Worm (Caenorhabditis elegans) whole organism, L4 larva: Measurements from ENCODE around the gene npr-27.

ENCODE experiments used
- F10B5.3 ChIP-seq: sonication (generic microtip); optimal IDR thresholded peaks from 2 replicates; lab custom pipeline; 2016; ENCODE audit warnings: mild to moderate bottlenecking, missing genetic modification characterization, missing compliant biosample characterization
- F37D6.2 ChIP-seq: sonication (generic microtip); optimal IDR thresholded peaks from 2 replicates; lab custom pipeline; 2016; ENCODE audit warnings: mild to moderate bottlenecking, missing genetic modification characterization, missing compliant biosample characterization
- T26A8.4 ChIP-seq: fragments of 200-800 bp; sonication (Bioruptor generic); IDR thresholded peaks from 2 replicates; pipeline ENCODE4 v1.3.6; 2022; ENCODE audit warnings: missing genetic modification characterization, missing compliant biosample characterization
- ZK546.5 ChIP-seq, 2 experiments: sonication (generic microtip); optimal IDR thresholded peaks; 2 replicates each; lab custom pipeline; 2017; ENCODE audit warnings: missing biosample characterization in 2 of 2, missing genetic modification characterization in 2 of 2
- aha-1 ChIP-seq: fragments of 150-350 bp; peaks from one replicate; lab custom pipeline; 2014; ENCODE audit warnings: missing biosample characterization, missing genetic modification characterization
- aly-2 ChIP-seq: sonication (generic microtip); optimal IDR thresholded peaks from 2 replicates; lab custom pipeline; 2018; ENCODE audit warnings: missing biosample characterization, missing genetic modification characterization
- ama-1 ChIP-seq: fragments of 150-350 bp; optimal IDR thresholded peaks from 2 replicates; lab custom pipeline; 2014; ENCODE audit warnings: inconsistent platforms, mixed read lengths
- arid-1 ChIP-seq: fragments of 200-800 bp; sonication (Bioruptor generic); conservative IDR thresholded peaks from 2 replicates; pipeline ENCODE4 v1.3.6; 2022; ENCODE audit warnings: missing genetic modification reagents, missing genetic modification characterization, missing compliant biosample characterization
- ceh-20 ChIP-seq: fragments of 200-800 bp; sonication (Bioruptor generic); IDR thresholded peaks from 2 replicates; pipeline ENCODE4 v1.3.6; 2022; ENCODE audit warnings: missing genetic modification reagents, missing genetic modification characterization, missing compliant biosample characterization
- ceh-44 ChIP-seq: fragments of 200-800 bp; sonication (Bioruptor generic); IDR thresholded peaks from 2 replicates; pipeline ENCODE4 v1.3.6; 2022; ENCODE audit warnings: missing genetic modification reagents, missing genetic modification characterization, missing compliant biosample characterization
- ceh-62 ChIP-seq: sonication (generic microtip); optimal IDR thresholded peaks from 2 replicates; lab custom pipeline; 2017; ENCODE audit warnings: missing biosample characterization, missing genetic modification characterization
- ceh-82 ChIP-seq: sonication (generic microtip); optimal IDR thresholded peaks from 2 replicates; lab custom pipeline; 2017; ENCODE audit warnings: missing biosample characterization, missing genetic modification characterization
- ces-1 ChIP-seq: fragments of 150-350 bp; sonication (generic microtip); optimal IDR thresholded peaks from 4 replicates; lab custom pipeline; 2014; ENCODE audit warnings: missing biosample characterization, missing genetic modification reagents, missing genetic modification characterization
- dmd-8 ChIP-seq: fragments of 200-800 bp; sonication (Bioruptor generic); IDR thresholded peaks from 2 replicates; pipeline ENCODE4 v1.3.6; 2022; ENCODE audit warnings: missing genetic modification characterization, missing compliant biosample characterization
- dmd-9 ChIP-seq: fragments of 200-800 bp; sonication (Bioruptor generic); IDR thresholded peaks from 2 replicates; pipeline ENCODE4 v1.3.6; 2022; ENCODE audit warnings: missing genetic modification reagents, missing genetic modification characterization, missing compliant biosample characterization
- dpl-1 ChIP-seq: fragments of 150-350 bp; optimal IDR thresholded peaks from 2 replicates; lab custom pipeline; 2014; ENCODE audit warnings: missing biosample characterization, missing genetic modification reagents, missing genetic modification characterization
- duxl-1 ChIP-seq: sonication (generic microtip); optimal IDR thresholded peaks from 2 replicates; lab custom pipeline; 2016; ENCODE audit warnings: mild to moderate bottlenecking, missing genetic modification characterization, moderate library complexity, missing compliant biosample characterization; ENCODE audit not compliant: poor library complexity
- dve-1 ChIP-seq: sonication (generic microtip); optimal IDR thresholded peaks from 2 replicates; lab custom pipeline; 2017; ENCODE audit warnings: antibody characterized with exemption, mild to moderate bottlenecking, missing genetic modification characterization, missing compliant biosample characterization; ENCODE audit not compliant: insufficient read depth
- gei-8 ChIP-seq: fragments of 200-800 bp; sonication (Bioruptor generic); optimal IDR thresholded peaks from 2 replicates; lab custom pipeline; 2018; ENCODE audit warnings: mild to moderate bottlenecking, missing genetic modification characterization, missing compliant biosample characterization
- hif-1 ChIP-seq, 2 experiments: sonication (generic microtip); optimal IDR thresholded peaks; 2 replicates each; lab custom pipeline; 2016 to 2017; ENCODE audit warnings: missing compliant biosample characterization in 2 of 2, missing genetic modification characterization in 2 of 2, missing genetic modification reagents in 2 of 2, missing genotype in 2 of 2, mild to moderate bottlenecking in 1 of 2
- hmg-1.1 ChIP-seq: fragments of 200-800 bp; sonication (Bioruptor generic); IDR thresholded peaks from 2 replicates; pipeline ENCODE4 v1.3.6; 2022; ENCODE audit warnings: missing genetic modification reagents, missing genetic modification characterization, missing compliant biosample characterization
- lin-1 ChIP-seq: fragments of 200-800 bp; sonication (Bioruptor generic); IDR thresholded peaks from 2 replicates; pipeline ENCODE4 v1.3.6; 2022; ENCODE audit warnings: missing genetic modification reagents, missing genetic modification characterization, missing compliant biosample characterization
- lin-13 ChIP-seq: fragments of 150-350 bp; optimal IDR thresholded peaks from 2 replicates; lab custom pipeline; 2014; ENCODE audit warnings: missing biosample characterization, missing genetic modification reagents, missing genetic modification characterization
- lin-15B ChIP-seq: fragments of 150-350 bp; sonication (generic microtip); optimal IDR thresholded peaks from 3 replicates; lab custom pipeline; 2014; ENCODE audit warnings: missing biosample characterization, missing genetic modification characterization
- lsy-2 ChIP-seq, 2 experiments: fragments of 150-350 bp in 1 of 2; sonication (generic microtip) in 1 of 2; optimal IDR thresholded peaks; 2 replicates each; lab custom pipeline; 2014 to 2017; ENCODE audit warnings: missing biosample characterization in 2 of 2, missing genetic modification characterization in 2 of 2
- madf-5 ChIP-seq, 2 experiments: fragments of 200-800 bp; sonication (Bioruptor generic); IDR thresholded peaks; 2 replicates each; pipeline ENCODE4 v1.3.6; 2022; ENCODE audit warnings: missing compliant biosample characterization in 2 of 2, missing genetic modification characterization in 2 of 2
- madf-9 ChIP-seq: fragments of 200-800 bp; sonication (Bioruptor generic); conservative IDR thresholded peaks from 2 replicates; pipeline ENCODE4 v1.3.6; 2022; ENCODE audit warnings: missing genetic modification reagents, missing genetic modification characterization, missing compliant biosample characterization
- mdt-29 ChIP-seq: fragments of 200-800 bp; sonication (Bioruptor generic); IDR thresholded peaks from 2 replicates; pipeline ENCODE4 v1.3.6; 2022; ENCODE audit warnings: missing genetic modification reagents, missing genetic modification characterization, missing compliant biosample characterization
- mxl-2 ChIP-seq: fragments of 200-800 bp; sonication (Bioruptor generic); conservative IDR thresholded peaks from 2 replicates; pipeline ENCODE4 v1.3.6; 2022; ENCODE audit warnings: missing genetic modification reagents, missing genetic modification characterization, missing compliant biosample characterization
- nhr-10 ChIP-seq: fragments of 150-350 bp; optimal IDR thresholded peaks from 2 replicates; lab custom pipeline; 2014; ENCODE audit warnings: missing biosample characterization, missing genetic modification characterization
- nhr-102 ChIP-seq: sonication (generic microtip); optimal IDR thresholded peaks from 2 replicates; lab custom pipeline; 2016; ENCODE audit warnings: mild to moderate bottlenecking, missing genetic modification characterization, moderate library complexity, missing compliant biosample characterization
- nhr-11 ChIP-seq: fragments of 150-350 bp; optimal IDR thresholded peaks from 2 replicates; lab custom pipeline; 2014; ENCODE audit warnings: missing biosample characterization, missing genetic modification characterization
- nhr-237 ChIP-seq: sonication (generic microtip); optimal IDR thresholded peaks from 2 replicates; lab custom pipeline; 2017; ENCODE audit warnings: missing biosample characterization, missing genetic modification characterization
- nhr-25 ChIP-seq: sonication (generic microtip); optimal IDR thresholded peaks from 2 replicates; lab custom pipeline; 2017; ENCODE audit warnings: missing genetic modification characterization, mild to moderate bottlenecking, missing compliant biosample characterization, antibody characterized with exemption, moderate library complexity, borderline replicate concordance; ENCODE audit not compliant: insufficient read depth
- nhr-28 ChIP-seq: fragments of 150-350 bp; optimal IDR thresholded peaks from 2 replicates; lab custom pipeline; 2014; ENCODE audit warnings: missing biosample characterization, missing genetic modification characterization
- nhr-42 ChIP-seq: fragments of 200-800 bp; sonication (Bioruptor generic); IDR thresholded peaks from 2 replicates; pipeline ENCODE4 v1.3.6; 2022; ENCODE audit warnings: missing genetic modification characterization, missing compliant biosample characterization
- nhr-48 ChIP-seq: sonication (generic microtip); optimal IDR thresholded peaks from 2 replicates; lab custom pipeline; 2016; ENCODE audit warnings: mild to moderate bottlenecking, missing genetic modification characterization, missing compliant biosample characterization
- nhr-6 ChIP-seq: fragments of 150-350 bp; optimal IDR thresholded peaks from 2 replicates; lab custom pipeline; 2014; ENCODE audit warnings: missing biosample characterization, missing genetic modification characterization
- nhr-76 ChIP-seq: fragments of 150-350 bp; optimal IDR thresholded peaks from 2 replicates; lab custom pipeline; 2014; ENCODE audit warnings: missing biosample characterization, missing genetic modification characterization
- nhr-77 ChIP-seq: fragments of 150-350 bp; optimal IDR thresholded peaks from 2 replicates; lab custom pipeline; 2014; ENCODE audit warnings: missing biosample characterization, missing genetic modification characterization
- php-3 ChIP-seq: fragments of 200-800 bp; sonication (Bioruptor generic); IDR thresholded peaks from 2 replicates; pipeline ENCODE4 v1.3.6; 2022; ENCODE audit warnings: missing genetic modification reagents, missing genetic modification characterization, missing compliant biosample characterization
- rbr-2 ChIP-seq: sonication (generic microtip); optimal IDR thresholded peaks from 2 replicates; lab custom pipeline; 2016; ENCODE audit warnings: missing genotype, missing genetic modification characterization, missing compliant biosample characterization
- snpc-4 ChIP-seq: fragments of 150-350 bp; optimal IDR thresholded peaks from 2 replicates; lab custom pipeline; 2014; ENCODE audit warnings: missing biosample characterization, missing genetic modification characterization
- spr-3 ChIP-seq: fragments of 200-800 bp; sonication (Bioruptor generic); optimal IDR thresholded peaks from 2 replicates; lab custom pipeline; 2018; ENCODE audit warnings: mild to moderate bottlenecking, missing genetic modification characterization, missing compliant biosample characterization
- unc-130 ChIP-seq: sonication (generic microtip); optimal IDR thresholded peaks from 2 replicates; lab custom pipeline; 2016; ENCODE audit warnings: missing genetic modification reagents, missing genetic modification characterization, missing compliant biosample characterization
- unc-39 ChIP-seq: sonication (generic microtip); optimal IDR thresholded peaks from 2 replicates; lab custom pipeline; 2017; ENCODE audit warnings: missing biosample characterization, missing genetic modification characterization
- unc-62 ChIP-seq, 3 experiments: fragments of 150-350 bp in 1 of 3; sonication (generic microtip); optimal IDR thresholded peaks in 2 of 3; peaks in 1 of 3; 1 replicate in 1 of 3; 2 replicates in 2 of 3; lab custom pipeline; 2014 to 2017; ENCODE audit warnings: missing biosample characterization in 3 of 3, missing genetic modification characterization in 3 of 3, missing genetic modification reagents in 3 of 3, missing genotype in 1 of 3
- vab-7 ChIP-seq: fragments of 200-800 bp; sonication (Bioruptor generic); IDR thresholded peaks from 2 replicates; pipeline ENCODE4 v1.3.6; 2022; ENCODE audit warnings: missing genetic modification reagents, missing genetic modification characterization, missing compliant biosample characterization
- zfp-2 ChIP-seq: sonication (generic microtip); optimal IDR thresholded peaks from 2 replicates; lab custom pipeline; 2016; ENCODE audit warnings: mild to moderate bottlenecking, missing genetic modification characterization, missing compliant biosample characterization
- zip-11 ChIP-seq: fragments of 200-800 bp; sonication (Bioruptor generic); IDR thresholded peaks from 2 replicates; pipeline ENCODE4 v1.3.6; 2022; ENCODE audit warnings: missing genetic modification characterization, missing compliant biosample characterization
- ztf-7 ChIP-seq: fragments of 150-350 bp; optimal IDR thresholded peaks from 2 replicates; lab custom pipeline; 2014; ENCODE audit warnings: missing biosample characterization, missing genetic modification characterization

npr-27 gene

ce11 chrIV:7319931-7320435, 14.6 kb downstream of the npr-27 start (continued):
- TF ChIP-seq lin-1 (GFP tag; lab: Robert Waterston, UW): peak; percentile 53; the same call in 1 of the 2 replicates
- TF ChIP-seq aha-1: peak; percentile 99
- TF ChIP-seq nhr-10 (tag; lab: Kevin White, UChicago): no peak
- TF ChIP-seq unc-130 (GFP tag; lab: Kevin White, UChicago): no peak
- peak in 1 of 2 experiments; percentile 91 for TF ChIP-seq unc-62 (GFP tag; optimal IDR thresholded peaks at IDR 0.05 in 1 of 2; lab: Kevin White, UChicago)
- TF ChIP-seq unc-62 (tag; optimal IDR thresholded peaks at IDR 0.05; lab: Kevin White, UChicago): no peak
- no peak for TF ChIP-seq ama-1
- no peak for TF ChIP-seq ZK546.5 (tag; optimal IDR thresholded peaks at IDR 0.05; lab: Kevin White, UChicago)
- peak; percentile 53 for TF ChIP-seq zfp-2
- no peak for TF ChIP-seq dmd-8 (GFP tag; lab: Robert Waterston, UW)
- peak; percentile 9 for TF ChIP-seq nhr-6
- TF ChIP-seq arid-1: peak; percentile 48; the same call in 1 of the 2 replicates
- peak; percentile 52 for TF ChIP-seq dpl-1 (GFP tag; lab: Kevin White, UChicago)
- peak; percentile 87 for TF ChIP-seq nhr-48 (tag; lab: Kevin White, UChicago)
- TF ChIP-seq nhr-25 (tag; lab: Kevin White, UChicago): peak; percentile 9
- no peak for TF ChIP-seq ces-1 (GFP tag; lab: Kevin White, UChicago)
- TF ChIP-seq nhr-28 (tag; lab: Kevin White, UChicago): peak; percentile 88
- TF ChIP-seq gei-8 (GFP tag; lab: Kevin White, UChicago): peak; percentile 66
- TF ChIP-seq mxl-2: no peak
- no peak for TF ChIP-seq madf-9 (GFP tag; lab: Robert Waterston, UW)
- TF ChIP-seq duxl-1 (tag; lab: Kevin White, UChicago): no peak
- no peak for TF ChIP-seq ceh-82 (tag; lab: Kevin White, UChicago)
- no peak for TF ChIP-seq spr-3 (GFP tag; lab: Kevin White, UChicago)
- no peak for TF ChIP-seq aly-2 (tag; lab: Kevin White, UChicago)
- TF ChIP-seq ceh-44 (GFP tag; lab: Robert Waterston, UW): no peak
- peak; percentile 89 for TF ChIP-seq ceh-20 (GFP tag; lab: Robert Waterston, UW)
- TF ChIP-seq vab-7 (GFP tag; lab: Robert Waterston, UW): no peak
- peak; percentile 12 for TF ChIP-seq ztf-7 (tag; lab: Kevin White, UChicago)
- TF ChIP-seq nhr-102 (tag; lab: Kevin White, UChicago): peak; percentile 24
- TF ChIP-seq madf-5 (GFP tag; IDR thresholded peaks at IDR 0.05; lab: Robert Waterston, UW): no peak
- TF ChIP-seq snpc-4: no peak
- TF ChIP-seq mdt-29 (GFP tag; lab: Robert Waterston, UW): no peak
- no peak for TF ChIP-seq ceh-62
- peak; percentile 36 for TF ChIP-seq nhr-77 (tag; lab: Kevin White, UChicago)
- TF ChIP-seq php-3 (GFP tag; lab: Robert Waterston, UW): no peak
- TF ChIP-seq T26A8.4: peak; percentile 77
- TF ChIP-seq lin-15B: no peak
- peak; percentile 52 for TF ChIP-seq F37D6.2 (tag; lab: Kevin White, UChicago)
- TF ChIP-seq rbr-2: peak; percentile 91
- peak; percentile 94 for TF ChIP-seq hmg-1.1 (GFP tag; lab: Robert Waterston, UW)
- no peak for TF ChIP-seq nhr-76 (tag; lab: Kevin White, UChicago)
- TF ChIP-seq hif-1 (tag; optimal IDR thresholded peaks at IDR 0.05; lab: Kevin White, UChicago): peak in 1 of 2 experiments; percentile 74
- no peak for TF ChIP-seq zip-11 (GFP tag; lab: Robert Waterston, UW)
- peak; percentile 94 for TF ChIP-seq dve-1
- 0 out of 2 replicates have a peak, but pooled peaks have one; percentile 6 for TF ChIP-seq dmd-9 (GFP tag; lab: Robert Waterston, UW)
- no peak for TF ChIP-seq nhr-237 (tag; lab: Kevin White, UChicago)
- TF ChIP-seq lsy-2 (tag; optimal IDR thresholded peaks at IDR 0.05; lab: Kevin White, UChicago): peak; percentile 40 to 74
- peak; percentile 84 for TF ChIP-seq nhr-11 (tag; lab: Kevin White, UChicago)
- no peak for TF ChIP-seq nhr-42 (GFP tag; lab: Robert Waterston, UW)
- peak; percentile 16 for TF ChIP-seq F10B5.3
- TF ChIP-seq lin-13: peak; percentile 41
- TF ChIP-seq unc-39 (tag; lab: Kevin White, UChicago): no peak
